Worm (Caenorhabditis elegans) whole organism, L1 larva: Measurements from ENCODE around the gene ugt-2.

Source experiments
- C04F5.9 ChIP-seq: sonication (generic microtip); optimal IDR thresholded peaks from 2 replicates; lab custom pipeline; 2016; ENCODE audit warnings: missing genetic modification characterization, missing compliant biosample characterization
- C16A3.4 ChIP-seq: fragments of 150-350 bp; optimal IDR thresholded peaks from 2 replicates; lab custom pipeline; 2014; ENCODE audit warnings: missing biosample characterization, missing genetic modification characterization
- F16B12.6 ChIP-seq: fragments of 150-350 bp; optimal IDR thresholded peaks from 2 replicates; lab custom pipeline; 2014; ENCODE audit warnings: missing biosample characterization, missing genetic modification characterization
- alr-1 ChIP-seq: fragments of 200-800 bp; sonication (Bioruptor generic); optimal IDR thresholded peaks from 2 replicates; lab custom pipeline; 2018; ENCODE audit warnings: borderline replicate concordance, mild to moderate bottlenecking, missing genetic modification characterization, missing compliant biosample characterization
- ceh-63 ChIP-seq: fragments of 200-800 bp; sonication (Bioruptor generic); optimal IDR thresholded peaks from 2 replicates; lab custom pipeline; 2018; ENCODE audit warnings: mild to moderate bottlenecking, missing genetic modification characterization, missing compliant biosample characterization
- ceh-8 ChIP-seq: fragments of 200-800 bp; sonication (Bioruptor generic); optimal IDR thresholded peaks from 2 replicates; lab custom pipeline; 2018; ENCODE audit warnings: mild to moderate bottlenecking, missing genetic modification characterization, moderate library complexity, missing compliant biosample characterization
- ceh-82 ChIP-seq, 3 experiments: fragments of 150-350 bp in 1 of 3; sonication (generic microtip) in 2 of 3; optimal IDR thresholded peaks; 2 replicates each; lab custom pipeline; 2014 to 2017; ENCODE audit warnings: missing biosample characterization in 3 of 3, missing genetic modification characterization in 3 of 3
- ceh-88 ChIP-seq: fragments of 200-800 bp; sonication (Bioruptor generic); IDR thresholded peaks from 2 replicates; pipeline ENCODE4 v1.3.6; 2022; ENCODE audit warnings: missing genetic modification characterization, missing compliant biosample characterization
- ceh-90 ChIP-seq: sonication (generic microtip); optimal IDR thresholded peaks from 2 replicates; lab custom pipeline; 2016; ENCODE audit warnings: missing genetic modification characterization, missing compliant biosample characterization
- dsc-1 ChIP-seq: sonication (generic microtip); optimal IDR thresholded peaks from 2 replicates; lab custom pipeline; 2016; ENCODE audit warnings: mild to moderate bottlenecking, missing genetic modification characterization, missing compliant biosample characterization
- egl-27 ChIP-seq, 2 experiments: fragments of 150-350 bp in 1 of 2; sonication (generic microtip); optimal IDR thresholded peaks; 3 replicates each; lab custom pipeline; 2017 to 2018; ENCODE audit warnings: missing biosample characterization in 2 of 2, missing genetic modification characterization in 2 of 2, missing genetic modification reagents in 2 of 2
- elt-2 ChIP-seq: sonication (generic microtip); optimal IDR thresholded peaks from 2 replicates; lab custom pipeline; 2016; ENCODE audit warnings: missing genetic modification characterization, mild to moderate bottlenecking, inconsistent platforms, missing compliant biosample characterization, missing genetic modification reagents
- grh-1 ChIP-seq: fragments of 200-800 bp; sonication (Bioruptor generic); IDR thresholded peaks from 2 replicates; pipeline ENCODE4 v1.3.6; 2022; ENCODE audit warnings: missing genetic modification reagents, missing genetic modification characterization, missing compliant biosample characterization
- hlh-17 ChIP-seq: fragments of 200-800 bp; sonication (Bioruptor generic); optimal IDR thresholded peaks from 2 replicates; lab custom pipeline; 2018; ENCODE audit warnings: missing genetic modification characterization, mild to moderate bottlenecking, missing compliant biosample characterization, moderate library complexity, borderline replicate concordance
- hlh-4 ChIP-seq: sonication (generic microtip); optimal IDR thresholded peaks from 2 replicates; lab custom pipeline; 2016; ENCODE audit warnings: mild to moderate bottlenecking, missing genetic modification characterization, missing compliant biosample characterization
- hpl-2 ChIP-seq: fragments of 150-350 bp; optimal IDR thresholded peaks from 2 replicates; lab custom pipeline; 2014; ENCODE audit warnings: missing biosample characterization, missing genetic modification reagents, missing genetic modification characterization
- isw-1 ChIP-seq: fragments of 200-800 bp; sonication (Bioruptor generic); IDR thresholded peaks from 2 replicates; pipeline ENCODE4 v1.3.6; 2022; ENCODE audit warnings: missing genetic modification characterization, missing compliant biosample characterization
- jun-1 ChIP-seq: fragments of 150-350 bp; optimal IDR thresholded peaks from 2 replicates; lab custom pipeline; 2014; ENCODE audit warnings: missing biosample characterization, missing genetic modification reagents, missing genetic modification characterization
- lin-35 ChIP-seq, 2 experiments: fragments of 150-350 bp; optimal IDR thresholded peaks; 2 replicates each; lab custom pipeline; 2014; ENCODE audit warnings: missing biosample characterization in 2 of 2, missing genetic modification characterization in 2 of 2, missing genetic modification reagents in 2 of 2
- lsy-2 ChIP-seq, 2 experiments: fragments of 150-350 bp; optimal IDR thresholded peaks; 2 replicates each; lab custom pipeline; 2014; ENCODE audit warnings: missing biosample characterization in 2 of 2, missing genetic modification characterization in 2 of 2
- mab-9 ChIP-seq: fragments of 200-800 bp; sonication (Bioruptor generic); IDR thresholded peaks from 2 replicates; pipeline ENCODE4 v1.3.6; 2022; ENCODE audit warnings: missing genetic modification reagents, missing genetic modification characterization, missing compliant biosample characterization
- nhr-12 ChIP-seq: sonication (generic microtip); optimal IDR thresholded peaks from 2 replicates; lab custom pipeline; 2017; ENCODE audit warnings: missing biosample characterization, missing genetic modification characterization
- nhr-20 ChIP-seq: sonication (generic microtip); optimal IDR thresholded peaks from 2 replicates; lab custom pipeline; 2016; ENCODE audit warnings: mild to moderate bottlenecking, missing genetic modification characterization, missing compliant biosample characterization
- nhr-237 ChIP-seq: fragments of 150-350 bp; optimal IDR thresholded peaks from 2 replicates; lab custom pipeline; 2014; ENCODE audit warnings: missing biosample characterization, missing genetic modification characterization
- nhr-47 ChIP-seq: sonication (generic microtip); optimal IDR thresholded peaks from 2 replicates; lab custom pipeline; 2016; ENCODE audit warnings: mild to moderate bottlenecking, missing genetic modification characterization, moderate library complexity, missing compliant biosample characterization
- nhr-71 ChIP-seq: sonication (generic microtip); optimal IDR thresholded peaks from 2 replicates; lab custom pipeline; 2016; ENCODE audit warnings: mild to moderate bottlenecking, missing genetic modification characterization, moderate library complexity, missing compliant biosample characterization
- nhr-76 ChIP-seq: sonication (generic microtip); optimal IDR thresholded peaks from 2 replicates; lab custom pipeline; 2017; ENCODE audit warnings: missing biosample characterization, missing genetic modification characterization
- nhr-84 ChIP-seq: sonication (generic microtip); optimal IDR thresholded peaks from 2 replicates; lab custom pipeline; 2017; ENCODE audit warnings: missing biosample characterization, missing genetic modification characterization
- nhr-85 ChIP-seq: sonication (generic microtip); peaks from one replicate; lab custom pipeline; 2016; ENCODE audit warnings: missing genetic modification characterization, inconsistent platforms, missing compliant biosample characterization
- nhr-90 ChIP-seq: sonication (generic microtip); optimal IDR thresholded peaks from 2 replicates; lab custom pipeline; 2016; ENCODE audit warnings: mild to moderate bottlenecking, missing genetic modification characterization, missing compliant biosample characterization; ENCODE audit not compliant: poor library complexity
- pag-3 ChIP-seq: sonication (generic microtip); optimal IDR thresholded peaks from 2 replicates; lab custom pipeline; 2017; ENCODE audit warnings: missing genetic modification characterization, mild to moderate bottlenecking, missing compliant biosample characterization, antibody characterized with exemption, borderline replicate concordance; ENCODE audit not compliant: insufficient read depth
- pqm-1 ChIP-seq: sonication (generic microtip); optimal IDR thresholded peaks from 3 replicates; lab custom pipeline; 2017; ENCODE audit warnings: missing biosample characterization, missing genetic modification characterization
- snu-23 ChIP-seq: sonication (generic microtip); optimal IDR thresholded peaks from 2 replicates; lab custom pipeline; 2016; ENCODE audit warnings: missing genetic modification characterization, missing compliant biosample characterization
- sox-4 ChIP-seq: sonication (generic microtip); optimal IDR thresholded peaks from 2 replicates; lab custom pipeline; 2016; ENCODE audit warnings: missing genetic modification characterization, missing compliant biosample characterization
- sptf-1 ChIP-seq: fragments of 150-350 bp; optimal IDR thresholded peaks from 2 replicates; lab custom pipeline; 2014; ENCODE audit warnings: missing biosample characterization, missing genetic modification characterization
- swsn-7 ChIP-seq: sonication (generic microtip); optimal IDR thresholded peaks from 2 replicates; lab custom pipeline; 2016; ENCODE audit warnings: missing genetic modification characterization, missing compliant biosample characterization
- tlp-1 ChIP-seq: fragments of 150-350 bp; optimal IDR thresholded peaks from 2 replicates; lab custom pipeline; 2014; ENCODE audit warnings: missing biosample characterization, missing genetic modification characterization
- unc-30 ChIP-seq: sonication (generic microtip); optimal IDR thresholded peaks from 2 replicates; lab custom pipeline; 2017; ENCODE audit warnings: missing biosample characterization, missing genetic modification characterization
- unc-86 ChIP-seq: sonication (generic microtip); optimal IDR thresholded peaks from 2 replicates; lab custom pipeline; 2016; ENCODE audit warnings: missing genetic modification characterization, missing compliant biosample characterization
- zag-1 ChIP-seq: fragments of 150-350 bp; optimal IDR thresholded peaks from 2 replicates; lab custom pipeline; 2014; ENCODE audit warnings: missing biosample characterization, missing genetic modification characterization
- zip-4 ChIP-seq: fragments of 200-800 bp; sonication (Bioruptor generic); optimal IDR thresholded peaks from 2 replicates; lab custom pipeline; 2018; ENCODE audit warnings: mild to moderate bottlenecking, missing genetic modification characterization, moderate library complexity, missing compliant biosample characterization

Gene ugt-2

ce11 chrV:10388318-10388717 is 10.3 kb upstream of the ugt-2 start, which contains the start of gene AC3.5:
Gene AC3.5, plus strand, starts transcription at chrV:10388527.
- TF ChIP-seq nhr-85 (tag; lab: Kevin White, UChicago) (peak; percentile 61), nhr-84 (tag; lab: Kevin White, UChicago) (no peak), F16B12.6 (tag; lab: Kevin White, UChicago) (no peak), swsn-7 (tag; lab: Kevin White, UChicago) (no peak), jun-1 (tag; lab: Kevin White, UChicago) (no peak), nhr-76 (tag; lab: Kevin White, UChicago) (no peak)

- TF ChIP-seq ceh-63 (peak; percentile 36), ceh-8 (GFP tag; lab: Kevin White, UChicago) (no peak)
Measured at ce11 chrV:10393708-10394107, 4.9 kb upstream of the ugt-2 start.

ce11 chrV:10395173-10395766 is 3.3 kb upstream of the ugt-2 start, which contains the start of the genes col-151 and ugt-1:
Gene col-151, minus strand, starts transcription at chrV:10395223.
Gene ugt-1, plus strand, starts transcription at chrV:10395663.
- TF ChIP-seq ceh-63 (no peak), ceh-88 (GFP tag; lab: Robert Waterston, UW) (no peak), C04F5.9 (no peak), nhr-20 (tag; lab: Kevin White, UChicago) (no peak), nhr-12 (tag; lab: Kevin White, UChicago) (no peak), sox-4 (tag; lab: Kevin White, UChicago) (no peak), unc-30 (tag; lab: Kevin White, UChicago) (no peak), tlp-1 (tag; lab: Kevin White, UChicago) (no peak), isw-1 (GFP tag; lab: Robert Waterston, UW) (no peak)

ce11 chrV:10399290-10399689 is 689 bp downstream of the ugt-2 start:
- TF ChIP-seq pag-3 (no peak), nhr-20 (tag; lab: Kevin White, UChicago) (peak; percentile 73), elt-2 (tag; lab: Kevin White, UChicago) (peak; percentile 93), nhr-47 (no peak), pqm-1 (tag; lab: Kevin White, UChicago) (peak; percentile 72), lin-35 (GFP tag; optimal IDR thresholded peaks at IDR 0.05; lab: Kevin White, UChicago) (peak in 1 of 2 experiments; percentile 49), ceh-8 (GFP tag; lab: Kevin White, UChicago) (no peak), nhr-90 (tag; lab: Kevin White, UChicago) (peak; percentile 1), nhr-76 (tag; lab: Kevin White, UChicago) (no peak), nhr-237 (tag; lab: Kevin White, UChicago) (no peak), nhr-71 (tag; lab: Kevin White, UChicago) (peak; percentile 16), mab-9 (GFP tag; lab: Robert Waterston, UW) (no peak), snu-23 (no peak), dsc-1 (no peak), ceh-88 (GFP tag; lab: Robert Waterston, UW) (no peak), ceh-90 (no peak), hpl-2 (GFP tag; lab: Kevin White, UChicago) (no peak)

- TF ChIP-seq egl-27 (tag; optimal IDR thresholded peaks at IDR 0.05; lab: Kevin White, UChicago), result no peak
- TF ChIP-seq grh-1 (GFP tag; lab: Robert Waterston, UW), result no peak
- TF ChIP-seq lsy-2 (tag; optimal IDR thresholded peaks at IDR 0.05; lab: Kevin White, UChicago), result no peak
- no peak for TF ChIP-seq zag-1 (tag; lab: Kevin White, UChicago)
- no peak for TF ChIP-seq sptf-1 (tag; lab: Kevin White, UChicago)
- TF ChIP-seq ceh-82 (tag; optimal IDR thresholded peaks at IDR 0.05; lab: Kevin White, UChicago), result no peak
- TF ChIP-seq nhr-12 (tag; lab: Kevin White, UChicago), result no peak
- no peak for TF ChIP-seq lin-35 (GFP tag; optimal IDR thresholded peaks at IDR 0.05; lab: Kevin White, UChicago)
- no peak for TF ChIP-seq C16A3.4 (tag; lab: Kevin White, UChicago)
- no peak for TF ChIP-seq hlh-4 (tag; lab: Kevin White, UChicago)
- no peak for TF ChIP-seq unc-86 (tag; lab: Kevin White, UChicago)
- TF ChIP-seq zip-4 (GFP tag; lab: Kevin White, UChicago), result no peak
- TF ChIP-seq hlh-17 (GFP tag; lab: Kevin White, UChicago), result no peak
- no peak for TF ChIP-seq alr-1
Measured at ce11 chrV:10402804-10403203, 4.2 kb downstream of the ugt-2 start, which contains the start of gene F15H10.8. Gene F15H10.8, minus strand, starts transcription at chrV:10402904.
